Worm (Caenorhabditis elegans): ENCODE results near the gene chil-13.

DNA sequence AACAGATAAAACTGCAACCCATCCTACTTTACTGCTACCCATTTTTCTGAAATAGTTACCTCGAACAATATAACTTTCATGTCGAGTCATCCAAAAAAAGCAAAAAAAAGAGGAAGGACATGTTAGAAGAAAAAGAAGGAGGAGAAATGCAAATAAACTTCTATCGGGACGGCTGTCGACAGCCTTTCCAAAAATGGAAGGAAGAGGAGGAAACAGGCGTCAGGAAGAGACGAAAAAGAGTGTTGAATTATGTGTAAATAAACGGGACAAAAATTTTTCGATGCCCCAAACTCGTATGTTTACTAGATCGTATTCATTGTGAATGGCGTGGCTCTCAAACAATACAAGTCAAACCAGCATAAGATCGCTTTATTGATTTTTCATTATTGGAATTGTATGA lies 10.5 kb downstream of the chil-13 start, which contains the start of gene M176.5:
- TF ChIP-seq hlh-17 (GFP tag; optimal IDR thresholded peaks at IDR 0.05; ENCODE audit: borderline replicate concordance) (no peak), mef-2 (tag; optimal IDR thresholded peaks at IDR 0.05) (no peak), skn-1 (tag; optimal IDR thresholded peaks at IDR 0.05) (no peak), tbx-2 (tag; optimal IDR thresholded peaks at IDR 0.05) (no peak)

All from whole organism, L1 larva.